Worm (Caenorhabditis elegans) whole organism, L4/young adult: Measurements from ENCODE around the gene nlp-67.

ENCODE experiments used
- W03F9.2 ChIP-seq: fragments of 150-350 bp; optimal IDR thresholded peaks from 2 replicates; lab custom pipeline; 2014; ENCODE audit warnings: missing biosample characterization, missing genetic modification characterization
- dao-5 ChIP-seq: sonication (generic microtip); optimal IDR thresholded peaks from 2 replicates; lab custom pipeline; 2016; ENCODE audit warnings: missing genotype, missing genetic modification characterization, moderate library complexity, missing compliant biosample characterization
- him-1 ChIP-seq: sonication (generic microtip); optimal IDR thresholded peaks from 2 replicates; lab custom pipeline; 2016; ENCODE audit warnings: missing genotype, missing genetic modification reagents, missing genetic modification characterization, missing compliant biosample characterization

- TF ChIP-seq dao-5: no peak
- no peak for TF ChIP-seq him-1 (tag; lab: Kevin White, UChicago)
- TF ChIP-seq W03F9.2 (tag; lab: Kevin White, UChicago): no peak
These were observed 37.1 kb upstream of the nlp-67 start, which contains the start of gene F09C8.2 for ce11 chrX:16146972-16147593.
